Fruit fly (Drosophila melanogaster): ENCODE measurements around the gene Dcr-1.

The Dcr-1 gene

dm6 chr3R:22770207-22770606, 29.3 kb upstream of the Dcr-1 start, which contains the start of gene CG43093:
CG43093 (minus strand) TSS chr3R:22770307.
- no peak for TF ChIP-seq CG15336 (GFP tag; IDR thresholded peaks at IDR 0.05)
- no peak for TF ChIP-seq CG8119 (GFP tag; IDR thresholded peaks at IDR 0.05)
- TF ChIP-seq CG10669 (GFP tag; optimal IDR thresholded peaks at IDR 0.05) = no peak
- TF ChIP-seq salr (GFP tag; optimal IDR thresholded peaks at IDR 0.05) = no peak
- TF ChIP-seq Lpt (GFP tag; optimal IDR thresholded peaks at IDR 0.05) = no peak

- TF ChIP-seq dsx (GFP tag; optimal IDR thresholded peaks at IDR 0.05; ENCODE audit: poor library complexity, severe bottlenecking) (no peak), acj6 (GFP tag; optimal IDR thresholded peaks at IDR 0.05) (no peak), Ets21C (GFP tag; optimal IDR thresholded peaks at IDR 0.05) (no peak), svp (GFP tag) (no peak), CG6792 (GFP tag; optimal IDR thresholded peaks at IDR 0.05) (no peak), CG8632 (GFP tag; optimal IDR thresholded peaks at IDR 0.05) (no peak), OdsH (GFP tag; optimal IDR thresholded peaks at IDR 0.05) (no peak), lz (GFP tag; optimal IDR thresholded peaks at IDR 0.05) (no peak), fkh (GFP tag; optimal IDR thresholded peaks at IDR 0.05) (no peak), CG9139 (GFP tag; optimal IDR thresholded peaks at IDR 0.05) (no peak), Met (GFP tag; optimal IDR thresholded peaks at IDR 0.05) (no peak), CG11902 (GFP tag; optimal IDR thresholded peaks at IDR 0.05) (no peak), CG6276 (GFP tag; optimal IDR thresholded peaks at IDR 0.05) (no peak)
These were observed 28.7 kb upstream of the Dcr-1 start, which contains the start of gene CG43092 for dm6 chr3R:22769567-22769966. CG43092 (minus strand) TSS chr3R:22769667.

- TF ChIP-seq CG8632 (GFP tag; optimal IDR thresholded peaks at IDR 0.05) (no peak), fd59A (GFP tag; optimal IDR thresholded peaks at IDR 0.05) (no peak), acj6 (GFP tag; optimal IDR thresholded peaks at IDR 0.05) (no peak), CG11902 (GFP tag; optimal IDR thresholded peaks at IDR 0.05) (no peak), vri (GFP tag; optimal IDR thresholded peaks at IDR 0.05) (no peak), CG9139 (GFP tag; optimal IDR thresholded peaks at IDR 0.05) (no peak), ss (GFP tag; optimal IDR thresholded peaks at IDR 0.05) (no peak), topi (GFP tag; optimal IDR thresholded peaks at IDR 0.05) (no peak), CG10669 (GFP tag; optimal IDR thresholded peaks at IDR 0.05) (no peak), CG6808 (GFP tag; optimal IDR thresholded peaks at IDR 0.05) (no peak), dsx (GFP tag; optimal IDR thresholded peaks at IDR 0.05; ENCODE audit: poor library complexity, severe bottlenecking) (no peak)
These were observed 27.7 kb upstream of the Dcr-1 start, which contains the start of gene CG43091 for dm6 chr3R:22768633-22769032. CG43091 (minus strand) TSS chr3R:22768733.

dm6 chr3R:22767599-22767998, 26.7 kb upstream of the Dcr-1 start, which contains the start of gene CG13841:
CG13841 (minus strand) TSS chr3R:22767699.
- TF ChIP-seq CG4318 (GFP tag; optimal IDR thresholded peaks at IDR 0.05) (no peak), CG31627 (GFP tag; optimal IDR thresholded peaks at IDR 0.05) (no peak), vri (GFP tag; optimal IDR thresholded peaks at IDR 0.05) (no peak), salr (GFP tag; optimal IDR thresholded peaks at IDR 0.05) (no peak), CG1621 (tag; optimal IDR thresholded peaks at IDR 0.05) (no peak), CG6808 (GFP tag; optimal IDR thresholded peaks at IDR 0.05) (no peak), fkh (GFP tag; optimal IDR thresholded peaks at IDR 0.05) (no peak), CG15336 (GFP tag; IDR thresholded peaks at IDR 0.05) (no peak), CG11902 (GFP tag; optimal IDR thresholded peaks at IDR 0.05) (no peak), Gug (GFP tag; IDR thresholded peaks at IDR 0.05) (no peak)

dm6 chr3R:22766072-22766471, 25.2 kb upstream of the Dcr-1 start, which contains the start of gene Nepl15:
Nepl15 (minus strand) TSS chr3R:22766172.
- TF ChIP-seq Gug (GFP tag; IDR thresholded peaks at IDR 0.05) = no peak
- TF ChIP-seq fd85E (GFP tag; optimal IDR thresholded peaks at IDR 0.05) = no peak
- TF ChIP-seq CG11902 (GFP tag; optimal IDR thresholded peaks at IDR 0.05) = no peak
- no peak for TF ChIP-seq Eip75B (GFP tag; optimal IDR thresholded peaks at IDR 0.05)
- TF ChIP-seq Smox (GFP tag; optimal IDR thresholded peaks at IDR 0.05) = no peak
- no peak for TF ChIP-seq svp (GFP tag)
- TF ChIP-seq Hr4 (GFP tag; optimal IDR thresholded peaks at IDR 0.05) = no peak
- TF ChIP-seq Met (GFP tag; optimal IDR thresholded peaks at IDR 0.05) = no peak
- TF ChIP-seq acj6 (GFP tag; optimal IDR thresholded peaks at IDR 0.05) = no peak
- TF ChIP-seq CG15336 (GFP tag; IDR thresholded peaks at IDR 0.05) = no peak
- TF ChIP-seq CG3919 (GFP tag; optimal IDR thresholded peaks at IDR 0.05) = no peak
- TF ChIP-seq CG16779 (tag; optimal IDR thresholded peaks at IDR 0.05) = no peak
- TF ChIP-seq CG6163 (GFP tag; IDR thresholded peaks at IDR 0.05) = no peak
- TF ChIP-seq CG7368 (GFP tag; optimal IDR thresholded peaks at IDR 0.05) = no peak
- TF ChIP-seq fkh (GFP tag; optimal IDR thresholded peaks at IDR 0.05) = no peak
- TF ChIP-seq cyc (GFP tag; optimal IDR thresholded peaks at IDR 0.05) = no peak
- TF ChIP-seq vri (GFP tag; optimal IDR thresholded peaks at IDR 0.05) = no peak
- no peak for TF ChIP-seq CG6792 (GFP tag; optimal IDR thresholded peaks at IDR 0.05)

Data from whole organism, prepupa.